Worm (Caenorhabditis elegans) whole organism, late embryonic: Measurements from ENCODE around the gene F44G3.7.

Experiments used
- C08G9.2 ChIP-seq: sonication (generic microtip); optimal IDR thresholded peaks from 2 replicates; lab custom pipeline; 2016; ENCODE audit warnings: mild to moderate bottlenecking, missing genetic modification characterization, moderate library complexity, missing compliant biosample characterization
- C38D4.7 ChIP-seq: fragments of 200-800 bp; sonication (Bioruptor generic); optimal IDR thresholded peaks from 2 replicates; lab custom pipeline; 2018; ENCODE audit warnings: mild to moderate bottlenecking, missing genetic modification characterization, moderate library complexity, missing compliant biosample characterization
- F13H6.1 ChIP-seq: sonication (generic microtip); optimal IDR thresholded peaks from 2 replicates; lab custom pipeline; 2016; ENCODE audit warnings: missing genetic modification characterization, missing compliant biosample characterization
- T23F11.4 ChIP-seq: fragments of 200-800 bp; sonication (Bioruptor generic); optimal IDR thresholded peaks from 2 replicates; lab custom pipeline; 2018; ENCODE audit warnings: mild to moderate bottlenecking, missing genetic modification characterization, missing compliant biosample characterization
- ahr-1 ChIP-seq: sonication (generic microtip); optimal IDR thresholded peaks from 2 replicates; lab custom pipeline; 2016; ENCODE audit warnings: missing genetic modification characterization, missing compliant biosample characterization
- ceh-18 ChIP-seq: sonication (generic microtip); optimal IDR thresholded peaks from 2 replicates; lab custom pipeline; 2016; ENCODE audit warnings: missing genetic modification characterization, missing compliant biosample characterization
- ceh-19 ChIP-seq: fragments of 200-800 bp; sonication (Bioruptor generic); optimal IDR thresholded peaks from 2 replicates; lab custom pipeline; 2018; ENCODE audit warnings: mild to moderate bottlenecking, missing genetic modification characterization, missing compliant biosample characterization
- ceh-22 ChIP-seq: sonication (generic microtip); optimal IDR thresholded peaks from 2 replicates; lab custom pipeline; 2017; ENCODE audit warnings: missing biosample characterization, missing genetic modification characterization
- ceh-24 ChIP-seq: sonication (generic microtip); optimal IDR thresholded peaks from 2 replicates; lab custom pipeline; 2016; ENCODE audit warnings: mild to moderate bottlenecking, missing genetic modification characterization, missing compliant biosample characterization
- ceh-30 ChIP-seq: fragments of 150-350 bp; optimal IDR thresholded peaks from 2 replicates; lab custom pipeline; 2014; ENCODE audit warnings: missing biosample characterization, missing genetic modification characterization
- ceh-48 ChIP-seq: sonication (generic microtip); optimal IDR thresholded peaks from 2 replicates; lab custom pipeline; 2016; ENCODE audit warnings: missing genetic modification characterization, inconsistent platforms, missing compliant biosample characterization
- ceh-6 ChIP-seq: fragments of 200-800 bp; sonication (Bioruptor generic); optimal IDR thresholded peaks from 2 replicates; lab custom pipeline; 2018; ENCODE audit warnings: mild to moderate bottlenecking, missing genetic modification characterization, missing compliant biosample characterization
- dmd-4 ChIP-seq: sonication (generic microtip); optimal IDR thresholded peaks from 2 replicates; lab custom pipeline; 2016; ENCODE audit warnings: borderline replicate concordance, missing genetic modification characterization, missing compliant biosample characterization
- dve-1 ChIP-seq: sonication (generic microtip); optimal IDR thresholded peaks from 2 replicates; lab custom pipeline; 2017; ENCODE audit warnings: antibody characterized with exemption, mild to moderate bottlenecking, missing genetic modification characterization, missing compliant biosample characterization
- ets-4 ChIP-seq: sonication (generic microtip); optimal IDR thresholded peaks from 2 replicates; lab custom pipeline; 2016; ENCODE audit warnings: missing genetic modification characterization, missing compliant biosample characterization
- eyg-1 ChIP-seq: sonication (generic microtip); optimal IDR thresholded peaks from 2 replicates; lab custom pipeline; 2016; ENCODE audit warnings: missing genotype, missing genetic modification characterization, missing compliant biosample characterization
- fkh-6 ChIP-seq: sonication (generic microtip); optimal IDR thresholded peaks from 2 replicates; lab custom pipeline; 2016; ENCODE audit warnings: missing genetic modification characterization, missing compliant biosample characterization
- hlh-30 ChIP-seq: sonication (generic microtip); optimal IDR thresholded peaks from 2 replicates; lab custom pipeline; 2017; ENCODE audit warnings: antibody characterized with exemption, missing genetic modification characterization, missing compliant biosample characterization; ENCODE audit not compliant: insufficient read depth
- hlh-6 ChIP-seq: sonication (generic microtip); optimal IDR thresholded peaks from 2 replicates; lab custom pipeline; 2016; ENCODE audit warnings: missing genotype, missing genetic modification characterization, missing compliant biosample characterization
- hlh-8 ChIP-seq: sonication (generic microtip); optimal IDR thresholded peaks from 2 replicates; lab custom pipeline; 2016; ENCODE audit warnings: missing genotype, missing genetic modification characterization, missing compliant biosample characterization
- lim-6 ChIP-seq: sonication (generic microtip); optimal IDR thresholded peaks from 2 replicates; lab custom pipeline; 2016; ENCODE audit warnings: missing genetic modification characterization, missing compliant biosample characterization
- mec-3 ChIP-seq: sonication (generic microtip); optimal IDR thresholded peaks from 2 replicates; lab custom pipeline; 2016; ENCODE audit warnings: borderline replicate concordance, missing genetic modification characterization, missing compliant biosample characterization
- nfya-1 ChIP-seq: sonication (generic microtip); optimal IDR thresholded peaks from 2 replicates; lab custom pipeline; 2017; ENCODE audit warnings: missing genetic modification characterization, mild to moderate bottlenecking, missing compliant biosample characterization, antibody characterized with exemption, moderate library complexity
- npax-4 ChIP-seq: sonication (generic microtip); optimal IDR thresholded peaks from 2 replicates; lab custom pipeline; 2016; ENCODE audit warnings: missing genetic modification characterization, missing compliant biosample characterization
- odd-2 ChIP-seq: sonication (generic microtip); optimal IDR thresholded peaks from 2 replicates; lab custom pipeline; 2017; ENCODE audit warnings: antibody characterized with exemption, mild to moderate bottlenecking, missing genetic modification characterization, missing compliant biosample characterization
- pag-3 ChIP-seq: sonication (generic microtip); optimal IDR thresholded peaks from 2 replicates; lab custom pipeline; 2016; ENCODE audit warnings: missing compliant biosample characterization, missing genetic modification characterization, borderline replicate concordance
- pat-9 ChIP-seq: fragments of 200-800 bp; sonication (Bioruptor generic); optimal IDR thresholded peaks from 2 replicates; lab custom pipeline; 2018; ENCODE audit warnings: mild to moderate bottlenecking, missing genetic modification characterization, moderate library complexity, missing compliant biosample characterization
- pax-1 ChIP-seq: fragments of 150-350 bp; optimal IDR thresholded peaks from 2 replicates; lab custom pipeline; 2014; ENCODE audit warnings: missing biosample characterization, missing genetic modification characterization
- pha-4 ChIP-seq: fragments of 150-350 bp; optimal IDR thresholded peaks from 2 replicates; lab custom pipeline; 2018; ENCODE audit warnings: missing biosample characterization, missing genetic modification reagents, missing genetic modification characterization
- pqm-1 ChIP-seq: sonication (generic microtip); optimal IDR thresholded peaks from 2 replicates; lab custom pipeline; 2016; ENCODE audit warnings: missing genetic modification characterization, missing compliant biosample characterization
- ref-2 ChIP-seq: sonication (generic microtip); optimal IDR thresholded peaks from 2 replicates; lab custom pipeline; 2016; ENCODE audit warnings: missing genetic modification characterization, missing compliant biosample characterization
- rnt-1 ChIP-seq: sonication (generic microtip); optimal IDR thresholded peaks from 2 replicates; lab custom pipeline; 2016; ENCODE audit warnings: missing genetic modification characterization, missing compliant biosample characterization
- sdc-2 ChIP-seq: sonication (generic microtip); optimal IDR thresholded peaks from 2 replicates; lab custom pipeline; 2016; ENCODE audit warnings: missing genotype, missing genetic modification characterization, missing compliant biosample characterization
- syd-9 ChIP-seq: sonication (generic microtip); optimal IDR thresholded peaks from 2 replicates; lab custom pipeline; 2016; ENCODE audit warnings: mild to moderate bottlenecking, missing genetic modification characterization, moderate library complexity, missing compliant biosample characterization
- tbx-2 ChIP-seq: sonication (generic microtip); optimal IDR thresholded peaks from 2 replicates; lab custom pipeline; 2016; ENCODE audit warnings: missing genetic modification characterization, missing compliant biosample characterization
- ttx-3 ChIP-seq: sonication (generic microtip); optimal IDR thresholded peaks from 2 replicates; lab custom pipeline; 2016; ENCODE audit warnings: missing genetic modification reagents, missing genetic modification characterization, missing compliant biosample characterization
- unc-86 ChIP-seq: sonication (generic microtip); optimal IDR thresholded peaks from 2 replicates; lab custom pipeline; 2016; ENCODE audit warnings: missing genetic modification characterization, missing compliant biosample characterization
- zip-5 ChIP-seq: sonication (generic microtip); optimal IDR thresholded peaks from 2 replicates; lab custom pipeline; 2016; ENCODE audit warnings: missing genetic modification characterization, missing compliant biosample characterization

F44G3.7 gene

ce11 chrV:16132705-16133104 lies 4.2 kb downstream of the F44G3.7 start, which contains the start of gene fbxa-144:
fbxa-144 (minus strand) TSS chrV:16132805.
- TF ChIP-seq fkh-6 (tag; lab: Kevin White, UChicago) (no peak), zip-5 (tag; lab: Kevin White, UChicago) (no peak), C08G9.2 (tag; lab: Kevin White, UChicago) (no peak), nfya-1 (no peak), npax-4 (tag; lab: Kevin White, UChicago) (no peak), mec-3 (tag; lab: Kevin White, UChicago) (no peak), hlh-30 (no peak), F13H6.1 (tag; lab: Kevin White, UChicago) (no peak), ceh-22 (tag; lab: Kevin White, UChicago) (no peak), T23F11.4 (GFP tag; lab: Kevin White, UChicago) (no peak), ceh-30 (no peak), dmd-4 (tag; lab: Kevin White, UChicago) (no peak), ahr-1 (no peak), lim-6 (no peak)
- TF ChIP-seq, all 69 proteins: peak for 0

- TF ChIP-seq ceh-48 (tag; lab: Kevin White, UChicago) (no peak), syd-9 (tag; lab: Kevin White, UChicago) (no peak)
- TF ChIP-seq, all 69 proteins: peak for 0
Observed at ce11 chrV:16132215-16132614, 4.7 kb downstream of the F44G3.7 start.

- TF ChIP-seq nfya-1 (no peak), ceh-30 (no peak), ets-4 (tag; lab: Kevin White, UChicago) (no peak), ref-2 (tag; lab: Kevin White, UChicago) (no peak), ceh-24 (tag; lab: Kevin White, UChicago) (no peak), ceh-6 (GFP tag; lab: Kevin White, UChicago) (no peak), C08G9.2 (tag; lab: Kevin White, UChicago) (no peak), T23F11.4 (GFP tag; lab: Kevin White, UChicago) (no peak), dve-1 (no peak), mec-3 (tag; lab: Kevin White, UChicago) (no peak), pqm-1 (tag; lab: Kevin White, UChicago) (no peak), ceh-48 (tag; lab: Kevin White, UChicago) (no peak), hlh-6 (no peak), tbx-2 (no peak), ceh-19 (GFP tag; lab: Kevin White, UChicago) (no peak), pag-3 (tag; lab: Kevin White, UChicago) (no peak), C38D4.7 (no peak), unc-86 (tag; lab: Kevin White, UChicago) (no peak), hlh-30 (no peak), hlh-8 (tag; lab: Kevin White, UChicago) (no peak)
Observed at ce11 chrV:16131249-16131648, 5.7 kb downstream of the F44G3.7 start, which contains the start of gene fbxa-142. fbxa-142 (minus strand) TSS chrV:16131349.

ce11 chrV:16129116-16129515 lies 7.8 kb downstream of the F44G3.7 start:
- TF ChIP-seq zip-5 (tag; lab: Kevin White, UChicago) = no peak
- TF ChIP-seq ceh-18 (tag; lab: Kevin White, UChicago) = no peak
- TF ChIP-seq odd-2 (tag; lab: Kevin White, UChicago) = no peak
- TF ChIP-seq pat-9 (tag; lab: Kevin White, UChicago) = no peak
- TF ChIP-seq unc-86 (tag; lab: Kevin White, UChicago) = no peak
- TF ChIP-seq tbx-2 = no peak
- no peak for TF ChIP-seq eyg-1 (tag; lab: Kevin White, UChicago)
- no peak for TF ChIP-seq rnt-1 (tag; lab: Kevin White, UChicago)
- no peak for TF ChIP-seq ttx-3 (tag; lab: Kevin White, UChicago)
- TF ChIP-seq ceh-6 (GFP tag; lab: Kevin White, UChicago) = no peak
- no peak for TF ChIP-seq nfya-1
- TF ChIP-seq pha-4 (tag; lab: Kevin White, UChicago) = no peak
- no peak for TF ChIP-seq pqm-1 (tag; lab: Kevin White, UChicago)
- TF ChIP-seq ceh-24 (tag; lab: Kevin White, UChicago) = no peak
- TF ChIP-seq sdc-2 (tag; lab: Kevin White, UChicago) = no peak
- TF ChIP-seq hlh-6 = no peak
- no peak for TF ChIP-seq pax-1
